Worm (Caenorhabditis elegans) whole organism, L1 larva: Measurements from ENCODE around the gene C10C6.13.

Source experiments
- C16A3.4 ChIP-seq: fragments of 150-350 bp; optimal IDR thresholded peaks from 2 replicates; lab custom pipeline; 2014; ENCODE audit warnings: missing biosample characterization, missing genetic modification characterization
- F16B12.6 ChIP-seq: fragments of 150-350 bp; optimal IDR thresholded peaks from 2 replicates; lab custom pipeline; 2014; ENCODE audit warnings: missing biosample characterization, missing genetic modification characterization
- Y116A8C.19 ChIP-seq: sonication (generic microtip); optimal IDR thresholded peaks from 2 replicates; lab custom pipeline; 2016; ENCODE audit warnings: missing compliant biosample characterization, missing genetic modification characterization, borderline replicate concordance
- aha-1 ChIP-seq: fragments of 150-350 bp; optimal IDR thresholded peaks from 2 replicates; lab custom pipeline; 2014; ENCODE audit warnings: missing biosample characterization, missing genetic modification characterization
- ama-1 ChIP-seq: fragments of 150-350 bp; optimal IDR thresholded peaks from 2 replicates; lab custom pipeline; 2014
- ceh-8 ChIP-seq: fragments of 200-800 bp; sonication (Bioruptor generic); optimal IDR thresholded peaks from 2 replicates; lab custom pipeline; 2018; ENCODE audit warnings: mild to moderate bottlenecking, missing genetic modification characterization, moderate library complexity, missing compliant biosample characterization
- ceh-82 ChIP-seq, 3 experiments: fragments of 150-350 bp in 1 of 3; sonication (generic microtip) in 2 of 3; optimal IDR thresholded peaks; 2 replicates each; lab custom pipeline; 2014 to 2017; ENCODE audit warnings: missing biosample characterization in 3 of 3, missing genetic modification characterization in 3 of 3
- ceh-88 ChIP-seq: fragments of 200-800 bp; sonication (Bioruptor generic); IDR thresholded peaks from 2 replicates; pipeline ENCODE4 v1.3.6; 2022; ENCODE audit warnings: missing genetic modification characterization, missing compliant biosample characterization
- ceh-90 ChIP-seq: sonication (generic microtip); optimal IDR thresholded peaks from 2 replicates; lab custom pipeline; 2016; ENCODE audit warnings: missing genetic modification characterization, missing compliant biosample characterization
- dsc-1 ChIP-seq: sonication (generic microtip); optimal IDR thresholded peaks from 2 replicates; lab custom pipeline; 2016; ENCODE audit warnings: mild to moderate bottlenecking, missing genetic modification characterization, missing compliant biosample characterization
- egl-27 ChIP-seq, 2 experiments: fragments of 150-350 bp in 1 of 2; sonication (generic microtip); optimal IDR thresholded peaks; 3 replicates each; lab custom pipeline; 2017 to 2018; ENCODE audit warnings: missing biosample characterization in 2 of 2, missing genetic modification characterization in 2 of 2, missing genetic modification reagents in 2 of 2
- elt-2 ChIP-seq: sonication (generic microtip); optimal IDR thresholded peaks from 2 replicates; lab custom pipeline; 2016; ENCODE audit warnings: missing genetic modification characterization, mild to moderate bottlenecking, inconsistent platforms, missing compliant biosample characterization, missing genetic modification reagents
- elt-3 ChIP-seq, 6 experiments: fragments of 150-350 bp in 1 of 6; sonication (generic microtip); optimal IDR thresholded peaks; 2 replicates each; lab custom pipeline; 2017 to 2018; ENCODE audit warnings: missing biosample characterization in 6 of 6, missing genetic modification characterization in 6 of 6, inconsistent platforms in 1 of 6
- ets-5 ChIP-seq: fragments of 200-800 bp; sonication (Bioruptor generic); IDR thresholded peaks from 2 replicates; pipeline ENCODE4 v1.3.6; 2022; ENCODE audit warnings: missing genetic modification characterization, missing compliant biosample characterization
- fkh-10 ChIP-seq: sonication (generic microtip); optimal IDR thresholded peaks from 2 replicates; lab custom pipeline; 2017; ENCODE audit warnings: missing biosample characterization, missing genetic modification reagents, missing genetic modification characterization
- fkh-4 ChIP-seq: sonication (generic microtip); optimal IDR thresholded peaks from 2 replicates; lab custom pipeline; 2016; ENCODE audit warnings: missing compliant biosample characterization, missing genetic modification characterization, borderline replicate concordance
- fkh-8 ChIP-seq: sonication (generic microtip); optimal IDR thresholded peaks from 2 replicates; lab custom pipeline; 2016; ENCODE audit warnings: mild to moderate bottlenecking, missing genetic modification characterization, missing compliant biosample characterization
- fos-1 ChIP-seq: fragments of 150-350 bp; optimal IDR thresholded peaks from 2 replicates; lab custom pipeline; 2014; ENCODE audit warnings: missing biosample characterization, missing genetic modification characterization
- grh-1 ChIP-seq: fragments of 200-800 bp; sonication (Bioruptor generic); IDR thresholded peaks from 2 replicates; pipeline ENCODE4 v1.3.6; 2022; ENCODE audit warnings: missing genetic modification reagents, missing genetic modification characterization, missing compliant biosample characterization
- hlh-4 ChIP-seq: sonication (generic microtip); optimal IDR thresholded peaks from 2 replicates; lab custom pipeline; 2016; ENCODE audit warnings: mild to moderate bottlenecking, missing genetic modification characterization, missing compliant biosample characterization
- hpl-2 ChIP-seq: fragments of 150-350 bp; optimal IDR thresholded peaks from 2 replicates; lab custom pipeline; 2014; ENCODE audit warnings: missing biosample characterization, missing genetic modification reagents, missing genetic modification characterization
- isw-1 ChIP-seq: fragments of 200-800 bp; sonication (Bioruptor generic); IDR thresholded peaks from 2 replicates; pipeline ENCODE4 v1.3.6; 2022; ENCODE audit warnings: missing genetic modification characterization, missing compliant biosample characterization
- lin-13 ChIP-seq: fragments of 150-350 bp; optimal IDR thresholded peaks from 2 replicates; lab custom pipeline; 2014; ENCODE audit warnings: missing biosample characterization, missing genetic modification reagents, missing genetic modification characterization
- lin-35 ChIP-seq, 2 experiments: fragments of 150-350 bp; optimal IDR thresholded peaks; 2 replicates each; lab custom pipeline; 2014; ENCODE audit warnings: missing biosample characterization in 2 of 2, missing genetic modification characterization in 2 of 2, missing genetic modification reagents in 2 of 2
- lsy-2 ChIP-seq, 2 experiments: fragments of 150-350 bp; optimal IDR thresholded peaks; 2 replicates each; lab custom pipeline; 2014; ENCODE audit warnings: missing biosample characterization in 2 of 2, missing genetic modification characterization in 2 of 2
- mab-9 ChIP-seq: fragments of 200-800 bp; sonication (Bioruptor generic); IDR thresholded peaks from 2 replicates; pipeline ENCODE4 v1.3.6; 2022; ENCODE audit warnings: missing genetic modification reagents, missing genetic modification characterization, missing compliant biosample characterization
- mdl-1 ChIP-seq, 2 experiments: fragments of 150-350 bp; optimal IDR thresholded peaks; 2 replicates each; lab custom pipeline; 2014 to 2017; ENCODE audit warnings: missing biosample characterization in 2 of 2, missing genetic modification characterization in 2 of 2, inconsistent platforms in 1 of 2
- mef-2 ChIP-seq: fragments of 150-350 bp; optimal IDR thresholded peaks from 2 replicates; lab custom pipeline; 2014; ENCODE audit warnings: missing biosample characterization, missing genetic modification characterization
- mep-1 ChIP-seq: fragments of 150-350 bp; optimal IDR thresholded peaks from 2 replicates; lab custom pipeline; 2014; ENCODE audit warnings: missing biosample characterization, missing genetic modification characterization
- nhr-12 ChIP-seq: sonication (generic microtip); optimal IDR thresholded peaks from 2 replicates; lab custom pipeline; 2017; ENCODE audit warnings: missing biosample characterization, missing genetic modification characterization
- nhr-28 ChIP-seq: fragments of 150-350 bp; optimal IDR thresholded peaks from 2 replicates; lab custom pipeline; 2014; ENCODE audit warnings: missing biosample characterization, missing genetic modification characterization
- nhr-47 ChIP-seq: sonication (generic microtip); optimal IDR thresholded peaks from 2 replicates; lab custom pipeline; 2016; ENCODE audit warnings: mild to moderate bottlenecking, missing genetic modification characterization, moderate library complexity, missing compliant biosample characterization
- nhr-85 ChIP-seq: sonication (generic microtip); peaks from one replicate; lab custom pipeline; 2016; ENCODE audit warnings: missing genetic modification characterization, inconsistent platforms, missing compliant biosample characterization
- rnt-1 ChIP-seq: sonication (generic microtip); optimal IDR thresholded peaks from 2 replicates; lab custom pipeline; 2016; ENCODE audit warnings: mild to moderate bottlenecking, missing genetic modification characterization, moderate library complexity, missing compliant biosample characterization
- snpc-4 ChIP-seq: fragments of 150-350 bp; optimal IDR thresholded peaks from 2 replicates; lab custom pipeline; 2014; ENCODE audit warnings: missing biosample characterization, missing genetic modification characterization
- snu-23 ChIP-seq: sonication (generic microtip); optimal IDR thresholded peaks from 2 replicates; lab custom pipeline; 2016; ENCODE audit warnings: missing genetic modification characterization, missing compliant biosample characterization
- sox-4 ChIP-seq: sonication (generic microtip); optimal IDR thresholded peaks from 2 replicates; lab custom pipeline; 2016; ENCODE audit warnings: missing genetic modification characterization, missing compliant biosample characterization
- sup-37 ChIP-seq: fragments of 200-800 bp; sonication (Bioruptor generic); optimal IDR thresholded peaks from 2 replicates; lab custom pipeline; 2018; ENCODE audit warnings: mild to moderate bottlenecking, missing genetic modification characterization, missing compliant biosample characterization
- swsn-7 ChIP-seq: sonication (generic microtip); optimal IDR thresholded peaks from 2 replicates; lab custom pipeline; 2016; ENCODE audit warnings: missing genetic modification characterization, missing compliant biosample characterization
- tlp-1 ChIP-seq: fragments of 150-350 bp; optimal IDR thresholded peaks from 2 replicates; lab custom pipeline; 2014; ENCODE audit warnings: missing biosample characterization, missing genetic modification characterization
- unc-130 ChIP-seq: fragments of 150-350 bp; optimal IDR thresholded peaks from 2 replicates; lab custom pipeline; 2017; ENCODE audit warnings: missing biosample characterization, missing genetic modification characterization, inconsistent platforms
- unc-30 ChIP-seq: sonication (generic microtip); optimal IDR thresholded peaks from 2 replicates; lab custom pipeline; 2017; ENCODE audit warnings: missing biosample characterization, missing genetic modification characterization
- xbp-1 ChIP-seq: sonication (generic microtip); optimal IDR thresholded peaks from 2 replicates; lab custom pipeline; 2016; ENCODE audit warnings: missing genetic modification characterization, missing compliant biosample characterization
- zag-1 ChIP-seq: fragments of 150-350 bp; optimal IDR thresholded peaks from 2 replicates; lab custom pipeline; 2014; ENCODE audit warnings: missing biosample characterization, missing genetic modification characterization
- ztf-11 ChIP-seq, 2 experiments: sonication (generic microtip); optimal IDR thresholded peaks; 2 replicates each; lab custom pipeline; 2016 to 2017; ENCODE audit warnings: missing genetic modification characterization in 2 of 2, missing biosample characterization in 1 of 2, missing compliant biosample characterization in 1 of 2
- ztf-4 ChIP-seq: fragments of 150-350 bp; optimal IDR thresholded peaks from 2 replicates; lab custom pipeline; 2014; ENCODE audit warnings: missing biosample characterization, missing genetic modification characterization

Gene C10C6.13

ce11 chrIV:11494924-11495323 is 25.4 kb upstream of the C10C6.13 start (continued):
- TF ChIP-seq C16A3.4 (tag; lab: Kevin White, UChicago) (no peak), snu-23 (GFP tag; lab: Kevin White, UChicago) (peak; percentile 24), nhr-47 (peak; percentile 20), grh-1 (no peak), ceh-8 (GFP tag; lab: Kevin White, UChicago) (no peak), xbp-1 (tag; lab: Kevin White, UChicago) (peak; percentile 3), snpc-4 (tag; lab: Kevin White, UChicago) (no peak), unc-130 (no peak), ama-1 (lab: Kevin White, UChicago) (no peak), ztf-11 (tag; optimal IDR thresholded peaks at IDR 0.05; lab: Kevin White, UChicago) (no peak), mef-2 (tag; lab: Kevin White, UChicago) (no peak), hlh-4 (tag; lab: Kevin White, UChicago) (no peak), sox-4 (tag; lab: Kevin White, UChicago) (no peak), fkh-10 (GFP tag; lab: Kevin White, UChicago) (peak; percentile 72), ceh-82 (tag; optimal IDR thresholded peaks at IDR 0.05; lab: Kevin White, UChicago) (peak in 2 of 3 experiments; percentile 23 to 69), ets-5 (no peak), lin-13 (no peak), F16B12.6 (tag; lab: Kevin White, UChicago) (no peak), mdl-1 (tag; optimal IDR thresholded peaks at IDR 0.05; lab: Kevin White, UChicago) (no peak), fkh-8 (tag; lab: Kevin White, UChicago) (no peak), zag-1 (tag; lab: Kevin White, UChicago) (no peak), tlp-1 (no peak), lsy-2 (tag; optimal IDR thresholded peaks at IDR 0.05; lab: Kevin White, UChicago) (peak in 1 of 2 experiments; percentile 46), unc-30 (tag; lab: Kevin White, UChicago) (no peak), elt-2 (no peak), sup-37 (GFP tag; lab: Kevin White, UChicago) (no peak), nhr-12 (tag; lab: Kevin White, UChicago) (no peak), lin-35 (GFP tag; optimal IDR thresholded peaks at IDR 0.05; lab: Kevin White, UChicago) (no peak), isw-1 (GFP tag; lab: Robert Waterston, UW) (no peak; the same call in 1 of the 2 replicates), ztf-4 (tag; lab: Kevin White, UChicago) (no peak), nhr-28 (tag; lab: Kevin White, UChicago) (no peak), egl-27 (tag; optimal IDR thresholded peaks at IDR 0.05; lab: Kevin White, UChicago) (no peak), fos-1 (tag; lab: Kevin White, UChicago) (no peak), hpl-2 (GFP tag; lab: Kevin White, UChicago) (no peak), Y116A8C.19 (tag; lab: Kevin White, UChicago) (no peak), elt-3 (tag; optimal IDR thresholded peaks at IDR 0.05; lab: Kevin White, UChicago) (no peak), aha-1 (tag; lab: Kevin White, UChicago) (no peak), mep-1 (no peak), nhr-85 (tag; lab: Kevin White, UChicago) (no peak), ceh-88 (GFP tag; lab: Robert Waterston, UW) (no peak), dsc-1 (tag; lab: Kevin White, UChicago) (no peak), ceh-90 (tag; lab: Kevin White, UChicago) (no peak), rnt-1 (tag; lab: Kevin White, UChicago) (no peak), mab-9 (GFP tag; lab: Robert Waterston, UW) (no peak), fkh-4 (tag; lab: Kevin White, UChicago) (no peak), swsn-7 (peak; percentile 39)
